Worm (Caenorhabditis elegans) whole organism, mixed stage, embryonic: Measurements from ENCODE around the gene srh-32.

ENCODE experiments used
- blmp-1 ChIP-seq: fragments of 150-350 bp; optimal IDR thresholded peaks from 2 replicates; lab custom pipeline; 2014; ENCODE audit warnings: missing biosample characterization, missing genetic modification characterization
- ceh-39 ChIP-seq: fragments of 150-350 bp; optimal IDR thresholded peaks from 2 replicates; lab custom pipeline; 2014; ENCODE audit warnings: missing biosample characterization, missing genetic modification characterization
- ceh-43 ChIP-seq: fragments of 200-800 bp; sonication (Bioruptor generic); optimal IDR thresholded peaks from 2 replicates; lab custom pipeline; 2018; ENCODE audit warnings: mild to moderate bottlenecking, missing genetic modification characterization, moderate library complexity, missing compliant biosample characterization
- cnd-1 ChIP-seq: fragments of 200-800 bp; sonication (Bioruptor generic); optimal IDR thresholded peaks from 2 replicates; lab custom pipeline; 2018; ENCODE audit warnings: mild to moderate bottlenecking, missing genetic modification characterization, missing compliant biosample characterization
- elt-1 ChIP-seq: sonication (generic microtip); optimal IDR thresholded peaks from 2 replicates; lab custom pipeline; 2017; ENCODE audit warnings: missing genetic modification characterization, mild to moderate bottlenecking, missing compliant biosample characterization, antibody characterized with exemption, moderate library complexity, borderline replicate concordance; ENCODE audit not compliant: insufficient read depth
- lsy-2 ChIP-seq: fragments of 150-350 bp; optimal IDR thresholded peaks from 2 replicates; lab custom pipeline; 2014; ENCODE audit warnings: missing biosample characterization, missing genetic modification characterization
- nhr-28 ChIP-seq: fragments of 150-350 bp; optimal IDR thresholded peaks from 2 replicates; lab custom pipeline; 2014; ENCODE audit warnings: missing biosample characterization, missing genetic modification characterization
- pha-4 ChIP-seq: fragments of 150-350 bp; optimal IDR thresholded peaks from 2 replicates; lab custom pipeline; 2018; ENCODE audit warnings: missing biosample characterization, missing genetic modification reagents, missing genetic modification characterization
- unc-62 ChIP-seq: fragments of 150-350 bp; optimal IDR thresholded peaks from 2 replicates; lab custom pipeline; 2014; ENCODE audit warnings: missing biosample characterization, missing genetic modification reagents, missing genetic modification characterization
- ztf-11 ChIP-seq: fragments of 150-350 bp; optimal IDR thresholded peaks from 2 replicates; lab custom pipeline; 2014; ENCODE audit warnings: missing biosample characterization, missing genetic modification characterization

ce11 chrV:17712349-17712748, 11.3 kb downstream of the srh-32 start:
- TF ChIP-seq elt-1, result no peak
- no peak for TF ChIP-seq ceh-43 (GFP tag; lab: Kevin White, UChicago)
- TF ChIP-seq nhr-28, result no peak
- no peak for TF ChIP-seq pha-4 (tag; lab: Kevin White, UChicago)
- TF ChIP-seq blmp-1 (tag; lab: Kevin White, UChicago), result no peak
- no peak for TF ChIP-seq cnd-1 (tag; lab: Kevin White, UChicago)
- no peak for TF ChIP-seq ceh-39
- TF ChIP-seq unc-62, result no peak
- no peak for TF ChIP-seq lsy-2
- TF ChIP-seq ztf-11, result no peak
